Worm (Caenorhabditis elegans) whole organism, young adult: ENCODE data around the gene ztf-9.

ENCODE experiments used
- F39B2.1 ChIP-seq: fragments of 200-800 bp; sonication (Bioruptor generic); IDR thresholded peaks from 2 replicates; pipeline ENCODE4 v1.3.6; 2022; ENCODE audit warnings: missing genetic modification reagents, missing genetic modification characterization, missing compliant biosample characterization
- atf-7 ChIP-seq: sonication (generic microtip); optimal IDR thresholded peaks from 2 replicates; lab custom pipeline; 2017; ENCODE audit warnings: mild to moderate bottlenecking, missing genetic modification characterization, missing compliant biosample characterization
- attf-5 ChIP-seq: fragments of 200-800 bp; sonication (Bioruptor generic); optimal IDR thresholded peaks from 2 replicates; lab custom pipeline; 2018; ENCODE audit warnings: mild to moderate bottlenecking, missing genetic modification characterization, missing compliant biosample characterization
- cebp-2 ChIP-seq: fragments of 200-800 bp; sonication (Bioruptor generic); IDR thresholded peaks from 2 replicates; pipeline ENCODE4 v1.3.6; 2022; ENCODE audit warnings: missing genetic modification characterization, missing compliant biosample characterization
- nhr-27 ChIP-seq: fragments of 200-800 bp; sonication (Bioruptor generic); optimal IDR thresholded peaks from 2 replicates; lab custom pipeline; 2018; ENCODE audit warnings: mild to moderate bottlenecking, missing genetic modification characterization, moderate library complexity, missing compliant biosample characterization

DNA sequence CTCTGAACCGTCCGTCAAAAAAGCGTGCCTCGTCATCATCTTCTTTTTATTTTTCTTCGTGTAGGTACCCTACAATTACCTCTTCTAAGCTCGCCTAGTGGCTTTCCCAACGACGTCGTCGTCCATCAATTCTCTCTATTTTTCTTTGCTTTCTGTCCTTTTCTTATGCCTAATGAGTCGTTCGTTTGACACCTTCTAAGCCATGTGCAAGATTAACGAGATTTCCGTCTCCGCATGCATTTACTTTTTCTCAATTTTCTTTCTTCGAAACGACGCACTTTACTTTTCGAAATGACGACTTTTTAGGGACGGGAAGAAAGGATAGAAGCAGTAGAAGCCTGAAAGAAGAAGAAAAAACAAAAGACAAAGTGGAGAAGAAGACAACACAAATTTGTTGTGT lies 25.6 kb downstream of the ztf-9 start, which contains the start of gene ZK287.1:
- TF ChIP-seq attf-5 (GFP tag; lab: Kevin White, UChicago) (no peak), cebp-2 (GFP tag; lab: Robert Waterston, UW) (no peak), nhr-27 (no peak), F39B2.1 (no peak), atf-7 (no peak)
